Worm (Caenorhabditis elegans): ENCODE data around the gene T05B4.9.

- no peak for TF ChIP-seq nhr-23 (tag; optimal IDR thresholded peaks at IDR 0.05)
- no peak for TF ChIP-seq egl-27 (tag; optimal IDR thresholded peaks at IDR 0.05)
- no peak for TF ChIP-seq elt-3 (tag; optimal IDR thresholded peaks at IDR 0.05)
- no peak for TF ChIP-seq mab-5 (tag; optimal IDR thresholded peaks at IDR 0.05)
- no peak for TF ChIP-seq ama-1 (optimal IDR thresholded peaks at IDR 0.05)
- TF ChIP-seq F13H6.1 (tag; optimal IDR thresholded peaks at IDR 0.05) = no peak
- no peak for TF ChIP-seq unc-62 (GFP tag; optimal IDR thresholded peaks at IDR 0.05)
- TF ChIP-seq R02D3.7 (tag; optimal IDR thresholded peaks at IDR 0.05) = no peak
- no peak for TF ChIP-seq mdl-1 (tag; optimal IDR thresholded peaks at IDR 0.05)
- no peak for TF ChIP-seq snpc-4 (tag; optimal IDR thresholded peaks at IDR 0.05)
Observed at ce11 chrV:4081283-4081682, 36.9 kb downstream of the T05B4.9 start, which contains the start of gene srh-211.
